Fruit fly (Drosophila melanogaster) whole organism, embryonic: ENCODE data around the gene CG15696.

Experiments used
- Atf-2 ChIP-seq: fragments of 200-800 bp; sonication (Bioruptor generic); optimal IDR thresholded peaks from 2 replicates; lab custom pipeline; 2016; ENCODE audit warnings: missing biosample characterization, missing genetic modification characterization
- BEAF-32 ChIP-seq: fragments of 200-800 bp; sonication (Bioruptor generic); optimal IDR thresholded peaks from 3 replicates; lab custom pipeline; 2017; ENCODE audit warnings: missing biosample characterization, missing genetic modification characterization, mild to moderate bottlenecking, moderate library complexity, missing genetic modification reagents
- Blimp-1 ChIP-seq: fragments of 200-800 bp; sonication (Bioruptor generic); optimal IDR thresholded peaks from 3 replicates; lab custom pipeline; 2018; ENCODE audit warnings: missing biosample characterization, missing genetic modification characterization, mild to moderate bottlenecking, moderate library complexity, missing genetic modification reagents
- CG11398 ChIP-seq: fragments of 200-800 bp; sonication (Bioruptor generic); optimal IDR thresholded peaks from 2 replicates; lab custom pipeline; 2016; ENCODE audit warnings: missing biosample characterization, missing genetic modification characterization
- CG11723 ChIP-seq: fragments of 200-800 bp; sonication (Bioruptor generic); optimal IDR thresholded peaks from 2 replicates; lab custom pipeline; 2017; ENCODE audit warnings: missing biosample characterization, mild to moderate bottlenecking, missing genetic modification characterization
- CG12155 ChIP-seq: fragments of 200-800 bp; sonication (Bioruptor generic); optimal IDR thresholded peaks from 3 replicates; lab custom pipeline; 2016; ENCODE audit warnings: missing biosample characterization, missing genetic modification characterization
- CG13624 ChIP-seq: fragments of 200-800 bp; sonication (Bioruptor generic); optimal IDR thresholded peaks from 2 replicates; lab custom pipeline; 2016; ENCODE audit warnings: missing biosample characterization, missing genetic modification characterization
- CG15514 ChIP-seq: fragments of 200-800 bp; sonication (Bioruptor generic); optimal IDR thresholded peaks from 3 replicates; lab custom pipeline; 2017; ENCODE audit warnings: missing biosample characterization, missing genetic modification characterization, mild to moderate bottlenecking, moderate library complexity, missing genetic modification reagents
- CG18764 ChIP-seq: fragments of 200-800 bp; sonication (Bioruptor generic); optimal IDR thresholded peaks from 3 replicates; lab custom pipeline; 2016; ENCODE audit warnings: missing biosample characterization, missing genetic modification characterization
- CG3065 ChIP-seq: fragments of 200-800 bp; sonication (Bioruptor generic); optimal IDR thresholded peaks from 2 replicates; lab custom pipeline; 2016; ENCODE audit warnings: missing biosample characterization, missing genetic modification characterization
- CG34422 ChIP-seq: fragments of 200-800 bp; sonication (Bioruptor generic); IDR thresholded peaks from 3 replicates; pipeline ENCODE4 v1.3.6; 2022; ENCODE audit warnings: missing biosample characterization, missing genetic modification characterization
- CG4617 ChIP-seq: fragments of 200-800 bp; sonication (Bioruptor generic); optimal IDR thresholded peaks from 3 replicates; lab custom pipeline; 2016; ENCODE audit warnings: missing biosample characterization, missing genetic modification characterization, borderline replicate concordance
- CG6175 ChIP-seq: fragments of 200-800 bp; sonication (Bioruptor generic); IDR thresholded peaks from 3 replicates; pipeline ENCODE4 v1.3.6; 2022; ENCODE audit warnings: missing biosample characterization, missing genetic modification characterization
- CG6813 ChIP-seq: fragments of 200-800 bp; sonication (Bioruptor generic); optimal IDR thresholded peaks from 2 replicates; lab custom pipeline; 2017; ENCODE audit warnings: missing biosample characterization, missing genetic modification characterization, mild to moderate bottlenecking, moderate library complexity, missing genetic modification reagents
- CG7839 ChIP-seq: fragments of 200-800 bp; sonication (Bioruptor generic); optimal IDR thresholded peaks from 3 replicates; lab custom pipeline; 2018; ENCODE audit warnings: missing biosample characterization, mild to moderate bottlenecking, missing genetic modification characterization, moderate library complexity
- CG8290 ChIP-seq, 3 experiments: fragments of 200-800 bp; sonication (Bioruptor generic); optimal IDR thresholded peaks; 2 replicates each; lab custom pipeline; 2016 to 2019; ENCODE audit warnings: missing biosample characterization in 3 of 3, missing genetic modification characterization in 3 of 3, mild to moderate bottlenecking in 2 of 3, moderate library complexity in 1 of 3
- Camta ChIP-seq: fragments of 200-800 bp; sonication (Bioruptor generic); optimal IDR thresholded peaks from 2 replicates; lab custom pipeline; 2016; ENCODE audit warnings: missing biosample characterization, missing genetic modification characterization
- Chrac-16 ChIP-seq: fragments of 200-800 bp; sonication (Bioruptor generic); optimal IDR thresholded peaks from 3 replicates; lab custom pipeline; 2016; ENCODE audit warnings: missing biosample characterization, missing genetic modification characterization
- CoRest ChIP-seq: fragments of 200-800 bp; sonication (Bioruptor generic); optimal IDR thresholded peaks from 3 replicates; lab custom pipeline; 2018; ENCODE audit warnings: missing biosample characterization, mild to moderate bottlenecking, missing genetic modification characterization, moderate library complexity
- D19A ChIP-seq: fragments of 200-800 bp; optimal IDR thresholded peaks from 3 replicates; lab custom pipeline; 2019; ENCODE audit warnings: missing biosample characterization, mild to moderate bottlenecking, missing genetic modification characterization, moderate library complexity
- Doc3 ChIP-seq: fragments of 200-800 bp; sonication (Bioruptor generic); IDR thresholded peaks from 3 replicates; pipeline ENCODE4 v1.3.6; 2022; ENCODE audit warnings: missing biosample characterization, missing genetic modification characterization; ENCODE audit not compliant: partially characterized antibody
- Ets65A ChIP-seq: fragments of 200-800 bp; sonication (Bioruptor generic); peaks from one replicate; lab custom pipeline; 2016; ENCODE audit warnings: missing biosample characterization, missing genetic modification characterization
- HLH3B ChIP-seq: fragments of 200-800 bp; sonication (Bioruptor generic); IDR thresholded peaks from 2 replicates; pipeline ENCODE4 v1.3.6; 2022; ENCODE audit warnings: missing biosample characterization, missing genetic modification characterization
- HLHmδ ChIP-seq: fragments of 200-800 bp; sonication (Bioruptor generic); optimal IDR thresholded peaks from 2 replicates; lab custom pipeline; 2018; ENCODE audit warnings: missing biosample characterization, mild to moderate bottlenecking, missing genetic modification characterization, moderate library complexity
- Hey ChIP-seq: fragments of 200-800 bp; sonication (Bioruptor generic); optimal IDR thresholded peaks from 3 replicates; lab custom pipeline; 2018; ENCODE audit warnings: missing biosample characterization, mild to moderate bottlenecking, missing genetic modification characterization
- Hr78 ChIP-seq, 2 experiments: fragments of 200-800 bp in 1 of 2; fragments of >200 bp in 1 of 2; sonication (Bioruptor generic) in 1 of 2; optimal IDR thresholded peaks; 2 replicates each; lab custom pipeline; 2017 to 2019; ENCODE audit warnings: missing biosample characterization in 2 of 2, missing genetic modification characterization in 2 of 2, mild to moderate bottlenecking in 1 of 2, moderate library complexity in 1 of 2
- Mrtf ChIP-seq: fragments of 200-800 bp; sonication (Bioruptor generic); IDR thresholded peaks from 3 replicates; pipeline ENCODE4 v1.3.6; 2022; ENCODE audit warnings: missing biosample characterization, missing genetic modification characterization
- Pdp1 ChIP-seq, 2 experiments: fragments of 200-800 bp; sonication (Bioruptor generic); optimal IDR thresholded peaks; 3 replicates each; lab custom pipeline; 2016; ENCODE audit warnings: missing biosample characterization in 2 of 2, missing genetic modification characterization in 2 of 2, mild to moderate bottlenecking in 1 of 2, moderate library complexity in 1 of 2
- Ptx1 ChIP-seq: fragments of 200-800 bp; sonication (Bioruptor generic); IDR thresholded peaks from 2 replicates; pipeline ENCODE4 v1.3.6; 2022; ENCODE audit warnings: missing biosample characterization, missing genetic modification characterization
- Trl ChIP-seq, 3 experiments: fragments of >200 bp in 2 of 3; fragments of 200-800 bp in 1 of 3; sonication (Bioruptor generic) in 1 of 3; optimal IDR thresholded peaks; 2 replicates in 1 of 3; 3 replicates in 2 of 3; lab custom pipeline; 2016 to 2017; ENCODE audit warnings: missing biosample characterization in 1 of 3, missing genetic modification characterization in 1 of 3
- ara ChIP-seq: fragments of 200-800 bp; sonication (Bioruptor generic); IDR thresholded peaks from 2 replicates; pipeline ENCODE4 v1.3.6; 2022; ENCODE audit warnings: missing biosample characterization, missing genetic modification characterization
- bigmax ChIP-seq: fragments of 200-800 bp; sonication (Bioruptor generic); optimal IDR thresholded peaks from 2 replicates; lab custom pipeline; 2018; ENCODE audit warnings: missing biosample characterization, mild to moderate bottlenecking, missing genetic modification characterization
- cad ChIP-seq: fragments of >200 bp; optimal IDR thresholded peaks from 2 replicates; lab custom pipeline; 2017; ENCODE audit warnings: missing biosample characterization, missing genetic modification characterization
- caup ChIP-seq: fragments of 200-800 bp; sonication (Bioruptor generic); optimal IDR thresholded peaks from 3 replicates; lab custom pipeline; 2017; ENCODE audit warnings: missing biosample characterization, mild to moderate bottlenecking, missing genetic modification characterization, moderate library complexity; ENCODE audit not compliant: severe bottlenecking
- chn ChIP-seq: fragments of 200-800 bp; sonication (Bioruptor generic); optimal IDR thresholded peaks from 2 replicates; lab custom pipeline; 2016; ENCODE audit warnings: missing biosample characterization, missing genetic modification characterization
- crp ChIP-seq, 2 experiments: fragments of 200-800 bp; sonication (Bioruptor generic); optimal IDR thresholded peaks; 2 replicates in 1 of 2; 3 replicates in 1 of 2; lab custom pipeline; 2017; ENCODE audit warnings: missing biosample characterization in 2 of 2, missing genetic modification characterization in 2 of 2, mild to moderate bottlenecking in 1 of 2, moderate library complexity in 1 of 2
- danr ChIP-seq: fragments of 200-800 bp; sonication (Bioruptor generic); IDR thresholded peaks from 2 replicates; pipeline ENCODE4 v1.3.6; 2022; ENCODE audit warnings: missing biosample characterization, missing genetic modification characterization
- emc ChIP-seq: fragments of 200-800 bp; sonication (Bioruptor generic); optimal IDR thresholded peaks from 2 replicates; lab custom pipeline; 2016; ENCODE audit warnings: missing biosample characterization, missing genetic modification characterization
- exex ChIP-seq: fragments of 200-800 bp; sonication (Bioruptor generic); optimal IDR thresholded peaks from 4 replicates; lab custom pipeline; 2018; ENCODE audit warnings: missing biosample characterization, mild to moderate bottlenecking, missing genetic modification characterization, moderate library complexity
- gt ChIP-seq: fragments of 200-800 bp; sonication (Bioruptor generic); IDR thresholded peaks from 2 replicates; pipeline ENCODE4 v1.3.6; 2022; ENCODE audit warnings: missing biosample characterization, missing genetic modification characterization
- jing ChIP-seq: fragments of 200-800 bp; sonication (Bioruptor generic); optimal IDR thresholded peaks from 2 replicates; lab custom pipeline; 2018; ENCODE audit warnings: missing biosample characterization, mild to moderate bottlenecking, missing genetic modification characterization
- lab ChIP-seq: fragments of 200-800 bp; sonication (Bioruptor generic); optimal IDR thresholded peaks from 3 replicates; lab custom pipeline; 2017; ENCODE audit warnings: missing biosample characterization, missing genetic modification characterization, mild to moderate bottlenecking, moderate library complexity, missing genetic modification reagents
- onecut ChIP-seq: fragments of 200-800 bp; sonication (Bioruptor generic); IDR thresholded peaks from 2 replicates; pipeline ENCODE4 v1.3.6; 2022; ENCODE audit warnings: missing biosample characterization, missing genetic modification characterization
- otp ChIP-seq: fragments of 200-800 bp; sonication (Bioruptor generic); IDR thresholded peaks from 3 replicates; pipeline ENCODE4, ENCODE4 v1.3.6; 2022; ENCODE audit warnings: missing biosample characterization, missing genetic modification characterization
- p53 ChIP-seq: fragments of 200-800 bp; sonication (Bioruptor generic); optimal IDR thresholded peaks from 2 replicates; lab custom pipeline; 2016; ENCODE audit warnings: missing biosample characterization, missing genetic modification characterization
- peb ChIP-seq: fragments of 200-800 bp; sonication (Bioruptor generic); IDR thresholded peaks from 2 replicates; pipeline ENCODE4 v1.3.6; 2022; ENCODE audit warnings: missing biosample characterization, missing genetic modification characterization
- ssp ChIP-seq: fragments of 200-800 bp; sonication (Bioruptor generic); IDR thresholded peaks from 2 replicates; pipeline ENCODE4 v1.3.6; 2022; ENCODE audit warnings: missing biosample characterization, missing genetic modification characterization
- tna ChIP-seq: fragments of 200-800 bp; sonication (Bioruptor generic); IDR thresholded peaks from 2 replicates; pipeline ENCODE4 v1.3.6; 2022; ENCODE audit warnings: missing biosample characterization, missing genetic modification characterization; ENCODE audit not compliant: partially characterized antibody
- usp ChIP-seq: fragments of >200 bp; optimal IDR thresholded peaks from 2 replicates; lab custom pipeline; 2017; ENCODE audit warnings: missing biosample characterization, missing genetic modification characterization
- vvl ChIP-seq: fragments of 200-800 bp; sonication (Bioruptor generic); IDR thresholded peaks from 2 replicates; pipeline ENCODE4 v1.3.6; 2022; ENCODE audit warnings: missing biosample characterization, missing genetic modification characterization

CG15696 gene

DNA sequence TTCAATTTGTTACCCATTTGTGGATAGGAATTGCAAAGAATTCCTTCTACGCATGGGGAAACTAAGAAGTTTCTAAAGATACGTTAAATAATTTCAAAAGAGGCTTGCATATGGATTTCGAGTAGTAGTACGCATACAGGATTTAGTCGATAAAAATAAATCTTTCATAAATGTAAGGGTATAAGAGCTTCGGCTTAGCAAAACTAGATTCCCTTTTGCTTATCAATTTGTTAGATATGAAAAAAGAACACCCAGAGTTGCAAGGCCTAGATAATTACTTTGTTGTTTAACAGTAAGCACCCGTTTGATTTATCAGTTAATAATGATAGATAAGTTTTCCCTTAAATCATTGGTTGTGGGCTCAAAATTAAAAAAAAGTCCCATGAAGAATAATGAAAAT is 1.4 kb upstream of the CG15696 start (continued):
- TF ChIP-seq ssp (GFP tag; lab: Robert Waterston, UW) (no peak), CG18764 (GFP tag; lab: Kevin White, UChicago) (no peak), CG11723 (no peak), CG6175 (no peak), Blimp-1 (GFP tag; lab: Kevin White, UChicago) (no peak), HLHmδ (no peak), HLH3B (GFP tag; lab: Robert Waterston, UW) (no peak), peb (GFP tag; lab: Robert Waterston, UW) (no peak), Hey (tag; lab: Kevin White, UChicago) (no peak), danr (no peak), Pdp1 (GFP tag; optimal IDR thresholded peaks at IDR 0.05; lab: Kevin White, UChicago) (peak in 1 of 2 experiments; percentile 59), lab (peak; percentile 85), Atf-2 (GFP tag; lab: Kevin White, UChicago) (no peak), otp (GFP tag; lab: Robert Waterston, UW) (no peak), D19A (tag; lab: Kevin White, UChicago) (peak; percentile 97), usp (GFP tag; lab: Kevin White, UChicago) (no peak), tna (GFP tag; lab: Robert Waterston, UW) (no peak), Doc3 (GFP tag; lab: Robert Waterston, UW) (no peak), Camta (GFP tag; lab: Kevin White, UChicago) (no peak), bigmax (GFP tag; lab: Kevin White, UChicago) (no peak), vvl (GFP tag; lab: Robert Waterston, UW) (no peak), onecut (GFP tag; lab: Robert Waterston, UW) (no peak), crp (GFP tag; optimal IDR thresholded peaks at IDR 0.05; lab: Kevin White, UChicago) (no peak), CG11398 (no peak), emc (GFP tag; lab: Kevin White, UChicago) (no peak), Trl (optimal IDR thresholded peaks at IDR 0.05; lab: Kevin White, UChicago) (no peak), Trl (GFP tag; optimal IDR thresholded peaks at IDR 0.05; lab: Kevin White, UChicago) (no peak), jing (GFP tag; lab: Kevin White, UChicago) (no peak), caup (GFP tag; lab: Kevin White, UChicago) (no peak), CG4617 (no peak), Hr78 (GFP tag; optimal IDR thresholded peaks at IDR 0.05; lab: Kevin White, UChicago) (no peak), Ets65A (GFP tag; lab: Kevin White, UChicago) (no peak), exex (tag; lab: Kevin White, UChicago) (peak; percentile 89), chn (no peak), Mrtf (GFP tag; lab: Robert Waterston, UW) (no peak), cad (GFP tag; lab: Kevin White, UChicago) (no peak), p53 (GFP tag; lab: Kevin White, UChicago) (no peak), CG13624 (GFP tag; lab: Kevin White, UChicago) (no peak), Chrac-16 (GFP tag; lab: Kevin White, UChicago) (no peak), ara (GFP tag; lab: Robert Waterston, UW) (no peak), gt (GFP tag; lab: Robert Waterston, UW) (no peak), CG34422 (GFP tag; lab: Robert Waterston, UW) (no peak), CoRest (tag; lab: Kevin White, UChicago) (no peak), CG3065 (GFP tag; lab: Kevin White, UChicago) (no peak), Ptx1 (GFP tag; lab: Robert Waterston, UW) (0 out of 2 replicates have a peak, but pooled peaks have one; percentile 15), CG12155 (GFP tag; lab: Kevin White, UChicago) (no peak), CG15514 (no peak), CG8290 (GFP tag; optimal IDR thresholded peaks at IDR 0.05; lab: Kevin White, UChicago) (no peak), CG8290 (tag; optimal IDR thresholded peaks at IDR 0.05; lab: Kevin White, UChicago) (no peak), CG7839 (peak; percentile 39), CG6813 (no peak), BEAF-32 (GFP tag; lab: Kevin White, UChicago) (no peak)
